Worm (Caenorhabditis elegans) whole organism, L3 larva: Measurements from ENCODE around the gene K10G9.2.

ENCODE experiments used
- ZK546.5 ChIP-seq: sonication (generic microtip); optimal IDR thresholded peaks from 2 replicates; lab custom pipeline; 2017; ENCODE audit warnings: missing biosample characterization, missing genetic modification characterization
- ama-1 ChIP-seq: fragments of 150-350 bp; optimal IDR thresholded peaks from 2 replicates; lab custom pipeline; 2018
- ceh-16 ChIP-seq: sonication (generic microtip); optimal IDR thresholded peaks from 2 replicates; lab custom pipeline; 2017; ENCODE audit warnings: missing biosample characterization, missing genetic modification characterization
- ceh-82 ChIP-seq: fragments of 150-350 bp; optimal IDR thresholded peaks from 2 replicates; lab custom pipeline; 2014; ENCODE audit warnings: missing biosample characterization, missing genetic modification characterization
- ceh-9 ChIP-seq: sonication (generic microtip); optimal IDR thresholded peaks from 2 replicates; lab custom pipeline; 2018; ENCODE audit warnings: missing biosample characterization, missing genetic modification characterization
- egl-27 ChIP-seq: sonication (generic microtip); optimal IDR thresholded peaks from 4 replicates; lab custom pipeline; 2017; ENCODE audit warnings: missing biosample characterization, missing genetic modification reagents, missing genetic modification characterization
- egl-5 ChIP-seq: fragments of 150-350 bp; optimal IDR thresholded peaks from 2 replicates; lab custom pipeline; 2017; ENCODE audit warnings: missing biosample characterization, missing genetic modification reagents, missing genetic modification characterization, inconsistent platforms
- elt-1 ChIP-seq: fragments of 150-350 bp; optimal IDR thresholded peaks from 2 replicates; lab custom pipeline; 2014; ENCODE audit warnings: missing biosample characterization, missing genetic modification characterization
- elt-3 ChIP-seq, 3 experiments: fragments of 150-350 bp in 1 of 3; sonication (generic microtip) in 2 of 3; optimal IDR thresholded peaks; 2 replicates in 2 of 3; 4 replicates in 1 of 3; lab custom pipeline; 2014 to 2017; ENCODE audit warnings: missing biosample characterization in 3 of 3, missing genetic modification characterization in 3 of 3
- eor-1 ChIP-seq, 2 experiments: fragments of 150-350 bp; optimal IDR thresholded peaks; 2 replicates each; lab custom pipeline; 2014 to 2018; ENCODE audit warnings: missing biosample characterization in 2 of 2, missing genetic modification characterization in 2 of 2
- fkh-10 ChIP-seq: sonication (generic microtip); optimal IDR thresholded peaks from 2 replicates; lab custom pipeline; 2017; ENCODE audit warnings: missing biosample characterization, missing genetic modification reagents, missing genetic modification characterization
- fkh-2 ChIP-seq: fragments of 150-350 bp; optimal IDR thresholded peaks from 2 replicates; lab custom pipeline; 2014; ENCODE audit warnings: missing biosample characterization, missing genetic modification reagents, missing genetic modification characterization
- fos-1 ChIP-seq: fragments of 150-350 bp; optimal IDR thresholded peaks from 2 replicates; lab custom pipeline; 2014; ENCODE audit warnings: missing biosample characterization, missing genetic modification characterization
- hmg-11 ChIP-seq: sonication (generic microtip); optimal IDR thresholded peaks from 2 replicates; lab custom pipeline; 2016; ENCODE audit warnings: missing genetic modification characterization, missing compliant biosample characterization
- lin-15B ChIP-seq: fragments of 150-350 bp; optimal IDR thresholded peaks from 2 replicates; lab custom pipeline; 2014; ENCODE audit warnings: missing biosample characterization, missing genetic modification characterization
- lin-39 ChIP-seq: fragments of 150-350 bp; optimal IDR thresholded peaks from 2 replicates; lab custom pipeline; 2018; ENCODE audit warnings: missing biosample characterization, missing genetic modification reagents, missing genetic modification characterization
- mdl-1 ChIP-seq: fragments of 150-350 bp; optimal IDR thresholded peaks from 2 replicates; lab custom pipeline; 2014; ENCODE audit warnings: missing biosample characterization, missing genetic modification characterization
- mml-1 ChIP-seq: fragments of 150-350 bp; sonication (generic microtip); optimal IDR thresholded peaks from 3 replicates; lab custom pipeline; 2014; ENCODE audit warnings: missing biosample characterization, missing genetic modification characterization
- nfya-1 ChIP-seq: sonication (generic microtip); optimal IDR thresholded peaks from 2 replicates; lab custom pipeline; 2017; ENCODE audit warnings: missing genetic modification characterization, mild to moderate bottlenecking, missing compliant biosample characterization, antibody characterized with exemption, moderate library complexity; ENCODE audit not compliant: insufficient read depth
- nhr-23 ChIP-seq: fragments of 150-350 bp; optimal IDR thresholded peaks from 2 replicates; lab custom pipeline; 2014; ENCODE audit warnings: missing biosample characterization, missing genetic modification reagents, missing genetic modification characterization
- nhr-25 ChIP-seq: sonication (generic microtip); optimal IDR thresholded peaks from 2 replicates; lab custom pipeline; 2017; ENCODE audit warnings: missing biosample characterization, missing genetic modification characterization
- nhr-28 ChIP-seq: fragments of 150-350 bp; optimal IDR thresholded peaks from 2 replicates; lab custom pipeline; 2014; ENCODE audit warnings: missing biosample characterization, missing genetic modification characterization
- nhr-43 ChIP-seq: sonication (generic microtip); optimal IDR thresholded peaks from 2 replicates; lab custom pipeline; 2016; ENCODE audit warnings: mild to moderate bottlenecking, missing genetic modification characterization, missing compliant biosample characterization; ENCODE audit not compliant: poor library complexity, severe bottlenecking
- nhr-67 ChIP-seq: fragments of 150-350 bp; optimal IDR thresholded peaks from 2 replicates; lab custom pipeline; 2014; ENCODE audit warnings: missing biosample characterization, missing genetic modification characterization
- nhr-76 ChIP-seq: fragments of 150-350 bp; sonication (generic microtip); optimal IDR thresholded peaks from 5 replicates; lab custom pipeline; 2014; ENCODE audit warnings: missing biosample characterization, missing genetic modification characterization
- nhr-77 ChIP-seq: fragments of 150-350 bp; optimal IDR thresholded peaks from 2 replicates; lab custom pipeline; 2014; ENCODE audit warnings: missing biosample characterization, missing genetic modification characterization
- pha-4 ChIP-seq: fragments of 150-350 bp; optimal IDR thresholded peaks from 2 replicates; lab custom pipeline; 2014; ENCODE audit warnings: missing biosample characterization, missing genetic modification reagents, missing genetic modification characterization
- pqm-1 ChIP-seq: fragments of 150-350 bp; optimal IDR thresholded peaks from 2 replicates; lab custom pipeline; 2017; ENCODE audit warnings: missing biosample characterization, missing genetic modification characterization, inconsistent platforms
- skn-1 ChIP-seq: fragments of 150-350 bp; optimal IDR thresholded peaks from 2 replicates; lab custom pipeline; 2014; ENCODE audit warnings: missing biosample characterization, missing genetic modification characterization
- snpc-4 ChIP-seq: fragments of 150-350 bp; optimal IDR thresholded peaks from 2 replicates; lab custom pipeline; 2014; ENCODE audit warnings: missing biosample characterization, missing genetic modification characterization
- tbx-2 ChIP-seq: sonication (generic microtip); optimal IDR thresholded peaks from 2 replicates; lab custom pipeline; 2016; ENCODE audit warnings: mild to moderate bottlenecking, missing genetic modification characterization, missing compliant biosample characterization
- unc-62 ChIP-seq: fragments of 150-350 bp; sonication (generic microtip); optimal IDR thresholded peaks from 4 replicates; lab custom pipeline; 2014; ENCODE audit warnings: missing biosample characterization, missing genetic modification reagents, missing genetic modification characterization
- zag-1 ChIP-seq: fragments of 150-350 bp; optimal IDR thresholded peaks from 2 replicates; lab custom pipeline; 2014; ENCODE audit warnings: missing biosample characterization, missing genetic modification characterization
- ztf-4 ChIP-seq: fragments of 150-350 bp; optimal IDR thresholded peaks from 2 replicates; lab custom pipeline; 2014; ENCODE audit warnings: missing biosample characterization, missing genetic modification characterization

Gene K10G9.2

DNA sequence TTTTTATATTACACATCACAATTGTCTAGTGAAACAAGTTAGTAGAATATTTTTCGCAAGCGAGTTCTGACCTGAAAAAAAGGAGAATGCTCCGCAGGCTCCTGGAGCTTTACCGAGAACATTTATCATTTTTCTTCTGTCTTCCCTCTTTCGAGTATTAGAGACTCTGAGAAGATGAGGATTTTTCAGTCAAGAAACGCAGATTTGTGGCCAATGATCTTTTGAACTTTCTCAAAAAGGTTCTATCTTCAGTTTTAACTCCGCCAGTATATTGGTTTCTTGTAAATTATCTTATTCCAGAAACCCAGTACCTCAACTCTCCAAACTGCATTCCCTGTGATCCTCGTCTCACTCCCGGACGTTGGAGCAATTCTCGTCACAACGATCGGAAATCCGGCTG, at the start of gene K10G9.2:
Gene K10G9.2, plus strand, starts transcription at position 301 of the 400 bp plus-strand sequence.
- no peak for TF ChIP-seq fkh-10 (GFP tag; lab: Kevin White, UChicago)
- TF ChIP-seq eor-1 (tag; optimal IDR thresholded peaks at IDR 0.05; lab: Kevin White, UChicago) = no peak
- no peak for TF ChIP-seq nhr-76
- no peak for TF ChIP-seq elt-3 (tag; optimal IDR thresholded peaks at IDR 0.05; lab: Kevin White, UChicago)
- no peak for TF ChIP-seq ceh-16
- no peak for TF ChIP-seq egl-27
- TF ChIP-seq fkh-2 (tag; lab: Kevin White, UChicago) = no peak
- TF ChIP-seq nfya-1 (tag; lab: Kevin White, UChicago) = no peak
- TF ChIP-seq mml-1 (tag; lab: Kevin White, UChicago) = no peak
- TF ChIP-seq nhr-23 (tag; lab: Kevin White, UChicago) = no peak
- no peak for TF ChIP-seq nhr-28
- no peak for TF ChIP-seq ama-1 (lab: Kevin White, UChicago)
- TF ChIP-seq ceh-9 (tag; lab: Kevin White, UChicago) = no peak
- TF ChIP-seq ceh-82 (tag; lab: Kevin White, UChicago) = no peak

DNA sequence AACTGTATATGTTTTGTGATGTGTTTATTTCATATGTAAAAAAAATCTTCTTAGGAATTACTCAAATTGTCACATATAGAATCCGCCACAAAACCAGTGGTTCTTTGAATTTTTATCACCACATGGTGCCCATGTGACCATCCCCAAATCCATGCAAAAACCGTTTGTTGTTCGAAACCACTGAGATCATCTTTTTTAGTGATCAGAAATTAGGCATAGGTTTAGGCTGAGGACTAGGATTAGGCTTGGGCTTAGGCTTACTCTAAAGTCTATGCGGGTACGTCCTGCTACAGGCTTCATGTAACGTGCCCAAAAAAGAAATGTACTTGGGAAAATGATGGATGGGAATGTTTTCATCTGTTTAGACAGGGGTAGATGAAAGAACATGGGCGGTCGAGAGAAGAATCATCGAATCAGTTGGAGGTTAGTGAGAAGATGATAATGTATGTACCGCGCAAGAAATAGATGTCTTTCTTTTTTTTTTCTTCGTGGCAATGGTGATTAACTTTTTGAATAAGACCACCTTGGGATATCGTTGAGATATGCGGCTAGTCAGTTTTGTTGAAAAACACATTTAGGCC, 49.3 kb upstream of the K10G9.2 start:
- TF ChIP-seq nhr-67 (tag; lab: Kevin White, UChicago) (no peak), ama-1 (lab: Kevin White, UChicago) (peak; percentile 37), lin-15B (tag; lab: Kevin White, UChicago) (no peak), elt-3 (tag; optimal IDR thresholded peaks at IDR 0.05; lab: Kevin White, UChicago) (peak in 1 of 3 experiments; percentile 61), nhr-25 (tag; lab: Kevin White, UChicago) (peak; percentile 25), ztf-4 (tag; lab: Kevin White, UChicago) (peak; percentile 16), nhr-43 (peak; percentile 9)

ce11 chrIII:10238448-10239154, 47.1 kb upstream of the K10G9.2 start, which contains the start of gene Y70G10A.3:
Gene Y70G10A.3, plus strand, starts transcription at chrIII:10239104.
- TF ChIP-seq elt-3 (tag; optimal IDR thresholded peaks at IDR 0.05; lab: Kevin White, UChicago) (no peak), lin-39 (no peak), egl-5 (tag; lab: Kevin White, UChicago) (no peak), ama-1 (lab: Kevin White, UChicago) (no peak), pha-4 (tag; lab: Kevin White, UChicago) (no peak), hmg-11 (tag; lab: Kevin White, UChicago) (no peak), nhr-43 (no peak), nhr-77 (tag; lab: Kevin White, UChicago) (no peak), ceh-9 (tag; lab: Kevin White, UChicago) (no peak), nhr-28 (no peak), nfya-1 (tag; lab: Kevin White, UChicago) (no peak), fos-1 (no peak), ceh-82 (tag; lab: Kevin White, UChicago) (no peak), mdl-1 (tag; lab: Kevin White, UChicago) (no peak), unc-62 (no peak), elt-1 (no peak)

DNA sequence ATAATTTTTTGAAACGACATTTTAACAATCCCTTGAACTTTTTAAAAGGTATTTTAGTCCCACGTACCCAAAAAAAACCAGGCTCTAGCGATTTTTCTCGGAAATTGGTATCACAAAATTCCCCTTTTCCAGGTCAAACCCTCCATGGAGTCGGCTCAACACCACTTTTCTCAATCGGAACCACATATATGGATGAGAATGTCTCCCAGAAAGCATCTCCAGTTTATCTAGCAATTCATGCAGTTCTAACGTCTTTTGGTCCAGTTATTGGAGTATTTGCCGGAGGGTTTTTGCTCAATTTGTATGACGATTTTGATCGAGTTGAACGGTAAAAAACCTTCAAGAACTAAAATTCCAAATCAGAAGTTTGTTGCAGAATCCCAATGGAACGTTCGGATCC, 45.6 kb upstream of the K10G9.2 start:
- no peak for TF ChIP-seq pqm-1
- TF ChIP-seq elt-3 (tag; optimal IDR thresholded peaks at IDR 0.05; lab: Kevin White, UChicago) = no peak
- no peak for TF ChIP-seq lin-39
- no peak for TF ChIP-seq tbx-2
- TF ChIP-seq elt-1 = no peak
- no peak for TF ChIP-seq ZK546.5
- no peak for TF ChIP-seq ztf-4 (tag; lab: Kevin White, UChicago)
- TF ChIP-seq skn-1 (tag; lab: Kevin White, UChicago) = no peak
- no peak for TF ChIP-seq fkh-2 (tag; lab: Kevin White, UChicago)
- TF ChIP-seq snpc-4 (tag; lab: Kevin White, UChicago) = no peak
- no peak for TF ChIP-seq zag-1 (tag; lab: Kevin White, UChicago)
